Worm (Caenorhabditis elegans) whole organism, L3 larva: Measurements from ENCODE around the gene clec-123.

Experiments used
- R02D3.7 ChIP-seq: fragments of 150-350 bp; optimal IDR thresholded peaks from 2 replicates; lab custom pipeline; 2014; ENCODE audit warnings: missing biosample characterization, missing genetic modification characterization
- ZK546.5 ChIP-seq: sonication (generic microtip); optimal IDR thresholded peaks from 2 replicates; lab custom pipeline; 2017; ENCODE audit warnings: missing biosample characterization, missing genetic modification characterization
- aly-2 ChIP-seq: fragments of 150-350 bp; optimal IDR thresholded peaks from 2 replicates; lab custom pipeline; 2014; ENCODE audit warnings: missing biosample characterization, missing genetic modification characterization
- ama-1 ChIP-seq: fragments of 150-350 bp; optimal IDR thresholded peaks from 2 replicates; lab custom pipeline; 2018
- ceh-16 ChIP-seq: sonication (generic microtip); optimal IDR thresholded peaks from 2 replicates; lab custom pipeline; 2017; ENCODE audit warnings: missing biosample characterization, missing genetic modification characterization
- ceh-28 ChIP-seq: fragments of 150-350 bp; optimal IDR thresholded peaks from 2 replicates; lab custom pipeline; 2014; ENCODE audit warnings: missing biosample characterization, missing genetic modification reagents, missing genetic modification characterization
- ceh-82 ChIP-seq: fragments of 150-350 bp; optimal IDR thresholded peaks from 2 replicates; lab custom pipeline; 2014; ENCODE audit warnings: missing biosample characterization, missing genetic modification characterization
- ceh-9 ChIP-seq: sonication (generic microtip); optimal IDR thresholded peaks from 2 replicates; lab custom pipeline; 2018; ENCODE audit warnings: missing biosample characterization, missing genetic modification characterization
- daf-12 ChIP-seq: fragments of 150-350 bp; optimal IDR thresholded peaks from 2 replicates; lab custom pipeline; 2014; ENCODE audit warnings: missing biosample characterization, missing genetic modification reagents, missing genetic modification characterization
- egl-27 ChIP-seq: sonication (generic microtip); optimal IDR thresholded peaks from 4 replicates; lab custom pipeline; 2017; ENCODE audit warnings: missing biosample characterization, missing genetic modification reagents, missing genetic modification characterization
- egl-5 ChIP-seq: fragments of 150-350 bp; optimal IDR thresholded peaks from 2 replicates; lab custom pipeline; 2017; ENCODE audit warnings: missing biosample characterization, missing genetic modification reagents, missing genetic modification characterization, inconsistent platforms
- elt-1 ChIP-seq: fragments of 150-350 bp; optimal IDR thresholded peaks from 2 replicates; lab custom pipeline; 2014; ENCODE audit warnings: missing biosample characterization, missing genetic modification characterization
- elt-2 ChIP-seq: sonication (generic microtip); optimal IDR thresholded peaks from 2 replicates; lab custom pipeline; 2016; ENCODE audit warnings: missing genetic modification reagents, mild to moderate bottlenecking, missing genetic modification characterization, missing compliant biosample characterization
- elt-3 ChIP-seq, 3 experiments: fragments of 150-350 bp in 1 of 3; sonication (generic microtip) in 2 of 3; optimal IDR thresholded peaks; 2 replicates in 2 of 3; 4 replicates in 1 of 3; lab custom pipeline; 2014 to 2017; ENCODE audit warnings: missing biosample characterization in 3 of 3, missing genetic modification characterization in 3 of 3
- eor-1 ChIP-seq, 2 experiments: fragments of 150-350 bp; optimal IDR thresholded peaks; 2 replicates each; lab custom pipeline; 2014 to 2018; ENCODE audit warnings: missing biosample characterization in 2 of 2, missing genetic modification characterization in 2 of 2
- fkh-10 ChIP-seq: sonication (generic microtip); optimal IDR thresholded peaks from 2 replicates; lab custom pipeline; 2017; ENCODE audit warnings: missing biosample characterization, missing genetic modification reagents, missing genetic modification characterization
- fkh-2 ChIP-seq: fragments of 150-350 bp; optimal IDR thresholded peaks from 2 replicates; lab custom pipeline; 2014; ENCODE audit warnings: missing biosample characterization, missing genetic modification reagents, missing genetic modification characterization
- fos-1 ChIP-seq: fragments of 150-350 bp; optimal IDR thresholded peaks from 2 replicates; lab custom pipeline; 2014; ENCODE audit warnings: missing biosample characterization, missing genetic modification characterization
- hmg-11 ChIP-seq: sonication (generic microtip); optimal IDR thresholded peaks from 2 replicates; lab custom pipeline; 2016; ENCODE audit warnings: missing genetic modification characterization, missing compliant biosample characterization
- jun-1 ChIP-seq: fragments of 150-350 bp; optimal IDR thresholded peaks from 2 replicates; lab custom pipeline; 2014; ENCODE audit warnings: missing biosample characterization, missing genetic modification reagents, missing genetic modification characterization
- lin-15B ChIP-seq: fragments of 150-350 bp; optimal IDR thresholded peaks from 2 replicates; lab custom pipeline; 2014; ENCODE audit warnings: missing biosample characterization, missing genetic modification characterization
- lin-39 ChIP-seq: fragments of 150-350 bp; optimal IDR thresholded peaks from 2 replicates; lab custom pipeline; 2018; ENCODE audit warnings: missing biosample characterization, missing genetic modification reagents, missing genetic modification characterization
- lsy-12 ChIP-seq: sonication (generic microtip); optimal IDR thresholded peaks from 2 replicates; lab custom pipeline; 2016; ENCODE audit warnings: mild to moderate bottlenecking, missing genetic modification characterization, missing compliant biosample characterization
- mdl-1 ChIP-seq: fragments of 150-350 bp; optimal IDR thresholded peaks from 2 replicates; lab custom pipeline; 2014; ENCODE audit warnings: missing biosample characterization, missing genetic modification characterization
- mml-1 ChIP-seq: fragments of 150-350 bp; sonication (generic microtip); optimal IDR thresholded peaks from 3 replicates; lab custom pipeline; 2014; ENCODE audit warnings: missing biosample characterization, missing genetic modification characterization
- nfya-1 ChIP-seq: sonication (generic microtip); optimal IDR thresholded peaks from 2 replicates; lab custom pipeline; 2017; ENCODE audit warnings: missing genetic modification characterization, mild to moderate bottlenecking, missing compliant biosample characterization, antibody characterized with exemption, moderate library complexity; ENCODE audit not compliant: insufficient read depth
- nhr-11 ChIP-seq: fragments of 150-350 bp; optimal IDR thresholded peaks from 2 replicates; lab custom pipeline; 2014; ENCODE audit warnings: missing biosample characterization, missing genetic modification characterization
- nhr-12 ChIP-seq: fragments of 150-350 bp; optimal IDR thresholded peaks from 2 replicates; lab custom pipeline; 2014; ENCODE audit warnings: missing biosample characterization, missing genetic modification characterization
- nhr-23 ChIP-seq: fragments of 150-350 bp; optimal IDR thresholded peaks from 2 replicates; lab custom pipeline; 2014; ENCODE audit warnings: missing biosample characterization, missing genetic modification reagents, missing genetic modification characterization
- nhr-237 ChIP-seq: fragments of 150-350 bp; optimal IDR thresholded peaks from 2 replicates; lab custom pipeline; 2014; ENCODE audit warnings: missing biosample characterization, missing genetic modification characterization
- nhr-25 ChIP-seq: sonication (generic microtip); optimal IDR thresholded peaks from 2 replicates; lab custom pipeline; 2017; ENCODE audit warnings: missing biosample characterization, missing genetic modification characterization
- nhr-28 ChIP-seq: fragments of 150-350 bp; optimal IDR thresholded peaks from 2 replicates; lab custom pipeline; 2014; ENCODE audit warnings: missing biosample characterization, missing genetic modification characterization
- nhr-43 ChIP-seq: sonication (generic microtip); optimal IDR thresholded peaks from 2 replicates; lab custom pipeline; 2016; ENCODE audit warnings: mild to moderate bottlenecking, missing genetic modification characterization, missing compliant biosample characterization; ENCODE audit not compliant: poor library complexity, severe bottlenecking
- nhr-67 ChIP-seq: fragments of 150-350 bp; optimal IDR thresholded peaks from 2 replicates; lab custom pipeline; 2014; ENCODE audit warnings: missing biosample characterization, missing genetic modification characterization
- nhr-76 ChIP-seq: fragments of 150-350 bp; sonication (generic microtip); optimal IDR thresholded peaks from 5 replicates; lab custom pipeline; 2014; ENCODE audit warnings: missing biosample characterization, missing genetic modification characterization
- nhr-77 ChIP-seq: fragments of 150-350 bp; optimal IDR thresholded peaks from 2 replicates; lab custom pipeline; 2014; ENCODE audit warnings: missing biosample characterization, missing genetic modification characterization
- pha-4 ChIP-seq: fragments of 150-350 bp; optimal IDR thresholded peaks from 2 replicates; lab custom pipeline; 2014; ENCODE audit warnings: missing biosample characterization, missing genetic modification reagents, missing genetic modification characterization
- pqm-1 ChIP-seq: fragments of 150-350 bp; optimal IDR thresholded peaks from 2 replicates; lab custom pipeline; 2017; ENCODE audit warnings: missing biosample characterization, missing genetic modification characterization, inconsistent platforms
- sea-2 ChIP-seq: fragments of 150-350 bp; sonication (generic microtip); optimal IDR thresholded peaks from 4 replicates; lab custom pipeline; 2014; ENCODE audit warnings: missing biosample characterization, missing genetic modification reagents, missing genetic modification characterization
- skn-1 ChIP-seq: fragments of 150-350 bp; optimal IDR thresholded peaks from 2 replicates; lab custom pipeline; 2014; ENCODE audit warnings: missing biosample characterization, missing genetic modification characterization
- snpc-4 ChIP-seq: fragments of 150-350 bp; optimal IDR thresholded peaks from 2 replicates; lab custom pipeline; 2014; ENCODE audit warnings: missing biosample characterization, missing genetic modification characterization
- tbx-2 ChIP-seq: sonication (generic microtip); optimal IDR thresholded peaks from 2 replicates; lab custom pipeline; 2016; ENCODE audit warnings: mild to moderate bottlenecking, missing genetic modification characterization, missing compliant biosample characterization
- unc-39 ChIP-seq: sonication (generic microtip); optimal IDR thresholded peaks from 4 replicates; lab custom pipeline; 2017; ENCODE audit warnings: missing biosample characterization, missing genetic modification characterization
- unc-62 ChIP-seq: fragments of 150-350 bp; sonication (generic microtip); optimal IDR thresholded peaks from 4 replicates; lab custom pipeline; 2014; ENCODE audit warnings: missing biosample characterization, missing genetic modification reagents, missing genetic modification characterization
- zag-1 ChIP-seq: fragments of 150-350 bp; optimal IDR thresholded peaks from 2 replicates; lab custom pipeline; 2014; ENCODE audit warnings: missing biosample characterization, missing genetic modification characterization
- ztf-11 ChIP-seq: fragments of 150-350 bp; optimal IDR thresholded peaks from 2 replicates; lab custom pipeline; 2014; ENCODE audit warnings: missing biosample characterization, missing genetic modification characterization
- ztf-4 ChIP-seq: fragments of 150-350 bp; optimal IDR thresholded peaks from 2 replicates; lab custom pipeline; 2014; ENCODE audit warnings: missing biosample characterization, missing genetic modification characterization

clec-123 gene

DNA sequence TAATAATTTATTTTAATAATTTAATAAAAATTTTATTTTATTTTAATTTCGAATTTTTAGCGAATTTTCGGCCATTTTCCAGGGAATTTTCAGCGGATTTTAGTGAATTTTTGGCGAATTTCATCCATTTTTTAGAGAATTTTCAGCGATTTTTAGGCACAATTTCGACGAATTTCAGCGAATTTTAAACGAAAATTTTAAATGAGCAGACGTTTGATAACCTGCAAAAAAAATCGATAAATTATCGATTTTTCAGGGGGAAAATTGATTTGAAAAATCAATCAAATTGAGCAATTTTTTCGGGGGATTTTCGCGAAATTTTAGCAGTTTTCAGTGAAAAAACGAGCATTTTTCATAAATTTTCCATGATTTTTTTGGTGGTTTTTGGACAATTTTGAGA is 45.4 kb upstream of the clec-123 start:
- TF ChIP-seq ceh-28: peak; percentile 74
- TF ChIP-seq ZK546.5 (tag; lab: Kevin White, UChicago): no peak

DNA sequence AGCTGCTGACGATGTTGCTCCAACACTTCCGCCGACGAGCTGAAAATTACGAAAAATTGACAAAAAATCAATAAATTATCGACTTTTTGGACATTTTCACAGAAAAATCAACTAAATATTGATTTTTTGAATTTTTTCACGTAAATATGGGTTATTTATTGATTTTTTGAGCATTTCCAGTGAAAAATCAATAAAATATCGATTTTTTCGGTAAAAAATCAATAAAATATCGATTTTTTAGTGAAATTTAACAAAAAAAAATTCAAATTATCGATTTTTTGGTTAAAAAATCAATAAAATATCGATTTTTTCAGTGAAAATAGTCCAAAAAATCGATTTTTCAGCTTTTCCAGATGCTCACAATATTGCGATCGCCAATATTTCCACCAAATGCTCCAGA is 43.9 kb upstream of the clec-123 start:
- TF ChIP-seq ceh-28 (peak; percentile 97), nhr-11 (tag; lab: Kevin White, UChicago) (no peak)

DNA sequence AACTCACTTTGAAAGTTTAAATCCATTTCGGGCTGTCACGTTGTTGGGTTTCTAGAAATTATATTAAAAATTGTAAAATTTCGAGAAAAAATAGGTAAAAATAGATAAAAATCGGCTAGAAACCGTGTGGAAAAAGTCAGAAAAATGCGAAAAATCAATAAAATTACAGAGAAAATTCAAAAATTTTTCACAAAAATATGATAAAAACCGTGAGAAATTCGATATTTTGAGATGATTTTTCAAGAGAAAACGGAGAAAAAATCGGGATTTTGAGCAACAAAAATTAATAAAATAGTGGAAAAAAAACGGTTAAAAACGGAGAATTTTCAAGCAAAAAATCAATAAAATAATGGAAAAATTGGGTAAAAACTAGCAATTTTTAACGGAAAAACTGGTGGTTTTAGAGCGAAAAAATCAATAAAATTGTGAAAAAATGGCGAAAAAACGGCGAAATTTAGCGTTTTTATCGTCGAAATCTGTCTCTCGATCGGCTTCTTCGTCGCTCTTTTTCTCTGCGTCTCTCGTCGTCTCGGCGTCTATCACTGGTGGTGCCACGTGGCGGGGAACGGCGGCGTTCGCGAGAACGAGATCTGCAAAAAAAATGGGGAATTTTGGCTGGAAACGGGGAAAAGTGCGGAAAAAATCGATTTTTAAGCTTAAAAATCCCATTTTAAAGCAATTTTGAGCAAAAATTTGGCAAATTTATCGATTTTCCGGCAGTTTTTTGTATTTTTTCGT is 42.9 kb upstream of the clec-123 start, which contains the start of gene Y25C1A.7:
Gene Y25C1A.7, minus strand, starts transcription at position 51 of the 738 bp plus-strand sequence.
- TF ChIP-seq ceh-28 (peak; percentile 34), ZK546.5 (tag; lab: Kevin White, UChicago) (no peak)

DNA sequence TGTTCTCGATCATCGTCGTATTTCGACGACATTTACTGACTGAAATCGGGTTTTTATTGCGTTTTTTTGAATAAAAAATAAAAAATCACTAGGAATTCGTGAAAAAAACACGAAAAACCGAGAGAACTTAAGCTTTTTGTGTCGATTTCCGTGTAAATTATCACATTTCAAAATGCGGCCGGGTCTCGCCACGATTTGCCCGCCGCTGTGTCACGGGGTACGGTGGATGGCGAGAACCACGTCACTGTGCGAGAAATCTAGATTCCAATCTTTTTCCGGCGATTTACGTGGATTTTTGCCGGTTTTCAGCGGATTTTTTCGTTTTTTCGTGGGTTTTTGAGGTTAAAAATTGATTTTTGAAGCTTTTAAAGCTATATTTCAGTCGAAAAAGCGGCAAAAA is 37.1 kb upstream of the clec-123 start, which contains the start of gene Y25C1A.8:
Gene Y25C1A.8, minus strand, starts transcription at position 45 of the 400 bp plus-strand sequence.
- TF ChIP-seq nhr-25 (peak; percentile 80), ceh-82 (tag; lab: Kevin White, UChicago) (peak; percentile 89), ZK546.5 (tag; lab: Kevin White, UChicago) (peak; percentile 17), nhr-23 (tag; lab: Kevin White, UChicago) (peak; percentile 89), mml-1 (tag; lab: Kevin White, UChicago) (no peak), mdl-1 (tag; lab: Kevin White, UChicago) (no peak), nhr-43 (tag; lab: Kevin White, UChicago) (peak; percentile 95), nhr-67 (tag; lab: Kevin White, UChicago) (no peak), jun-1 (tag; lab: Kevin White, UChicago) (peak; percentile 94), lin-39 (tag; lab: Kevin White, UChicago) (peak; percentile 89), pqm-1 (tag; lab: Kevin White, UChicago) (peak; percentile 32), nhr-12 (tag; lab: Kevin White, UChicago) (no peak), ztf-4 (tag; lab: Kevin White, UChicago) (no peak), unc-62 (GFP tag; lab: Kevin White, UChicago) (no peak), R02D3.7 (peak; percentile 83), aly-2 (tag; lab: Kevin White, UChicago) (peak; percentile 82), ama-1 (peak; percentile 20), zag-1 (no peak), ztf-11 (no peak), elt-2 (tag; lab: Kevin White, UChicago) (peak; percentile 75), hmg-11 (peak; percentile 91), skn-1 (tag; lab: Kevin White, UChicago) (peak; percentile 83), tbx-2 (tag; lab: Kevin White, UChicago) (peak; percentile 87), ceh-9 (tag; lab: Kevin White, UChicago) (no peak), sea-2 (GFP tag; lab: Kevin White, UChicago) (no peak), nhr-237 (tag; lab: Kevin White, UChicago) (no peak), nhr-11 (tag; lab: Kevin White, UChicago) (no peak), elt-1 (tag; lab: Kevin White, UChicago) (peak; percentile 71), nhr-76 (tag; lab: Kevin White, UChicago) (no peak), pha-4 (peak; percentile 88), daf-12 (peak; percentile 35), elt-3 (tag; optimal IDR thresholded peaks at IDR 0.05; lab: Kevin White, UChicago) (peak in 1 of 3 experiments; percentile 32), lsy-12 (tag; lab: Kevin White, UChicago) (peak; percentile 90), unc-39 (tag; lab: Kevin White, UChicago) (no peak), ceh-16 (tag; lab: Kevin White, UChicago) (no peak), fkh-2 (tag; lab: Kevin White, UChicago) (peak; percentile 35), fkh-10 (GFP tag; lab: Kevin White, UChicago) (peak; percentile 62), nhr-77 (peak; percentile 41), lin-15B (peak; percentile 76), egl-5 (peak; percentile 87), eor-1 (tag; optimal IDR thresholded peaks at IDR 0.05; lab: Kevin White, UChicago) (no peak), fos-1 (tag; lab: Kevin White, UChicago) (peak; percentile 23), ceh-28 (peak; percentile 86), egl-27 (tag; lab: Kevin White, UChicago) (no peak), nhr-28 (no peak), nfya-1 (tag; lab: Kevin White, UChicago) (peak; percentile 96), snpc-4 (tag; lab: Kevin White, UChicago) (peak; percentile 85)
